Worm (Caenorhabditis elegans) whole organism, L1 larva: Measurements from ENCODE around the gene rol-6.

ENCODE experiments used
- C16A3.4 ChIP-seq: fragments of 150-350 bp; optimal IDR thresholded peaks from 2 replicates; lab custom pipeline; 2014; ENCODE audit warnings: missing biosample characterization, missing genetic modification characterization
- F16B12.6 ChIP-seq: fragments of 150-350 bp; optimal IDR thresholded peaks from 2 replicates; lab custom pipeline; 2014; ENCODE audit warnings: missing biosample characterization, missing genetic modification characterization
- Y116A8C.19 ChIP-seq: sonication (generic microtip); optimal IDR thresholded peaks from 2 replicates; lab custom pipeline; 2016; ENCODE audit warnings: missing compliant biosample characterization, missing genetic modification characterization, borderline replicate concordance
- alr-1 ChIP-seq: fragments of 200-800 bp; sonication (Bioruptor generic); optimal IDR thresholded peaks from 2 replicates; lab custom pipeline; 2018; ENCODE audit warnings: borderline replicate concordance, mild to moderate bottlenecking, missing genetic modification characterization, missing compliant biosample characterization
- ceh-63 ChIP-seq: fragments of 200-800 bp; sonication (Bioruptor generic); optimal IDR thresholded peaks from 2 replicates; lab custom pipeline; 2018; ENCODE audit warnings: mild to moderate bottlenecking, missing genetic modification characterization, missing compliant biosample characterization
- ceh-8 ChIP-seq: fragments of 200-800 bp; sonication (Bioruptor generic); optimal IDR thresholded peaks from 2 replicates; lab custom pipeline; 2018; ENCODE audit warnings: mild to moderate bottlenecking, missing genetic modification characterization, moderate library complexity, missing compliant biosample characterization
- ces-1 ChIP-seq: fragments of 150-350 bp; optimal IDR thresholded peaks from 2 replicates; lab custom pipeline; 2014; ENCODE audit warnings: missing biosample characterization, missing genetic modification reagents, missing genetic modification characterization
- dpl-1 ChIP-seq, 3 experiments: fragments of 150-350 bp in 2 of 3; sonication (generic microtip) in 1 of 3; optimal IDR thresholded peaks; 2 replicates each; lab custom pipeline; 2014 to 2017; ENCODE audit warnings: missing biosample characterization in 3 of 3, missing genetic modification characterization in 3 of 3, missing genetic modification reagents in 3 of 3
- efl-1 ChIP-seq, 4 experiments: fragments of 150-350 bp; optimal IDR thresholded peaks in 3 of 4; peaks in 1 of 4; 1 replicate in 1 of 4; 2 replicates in 3 of 4; lab custom pipeline; 2014; ENCODE audit warnings: missing biosample characterization in 2 of 4, missing genetic modification characterization in 2 of 4, missing genetic modification reagents in 2 of 4
- efl-3 ChIP-seq: fragments of 200-800 bp; sonication (Bioruptor generic); optimal IDR thresholded peaks from 2 replicates; lab custom pipeline; 2018; ENCODE audit warnings: mild to moderate bottlenecking, missing genetic modification characterization, missing compliant biosample characterization
- egl-13 ChIP-seq: sonication (generic microtip); optimal IDR thresholded peaks from 2 replicates; lab custom pipeline; 2016; ENCODE audit warnings: missing genotype, missing genetic modification reagents, missing genetic modification characterization, missing compliant biosample characterization
- elt-3 ChIP-seq, 6 experiments: fragments of 150-350 bp in 1 of 6; sonication (generic microtip); optimal IDR thresholded peaks; 2 replicates each; lab custom pipeline; 2017 to 2018; ENCODE audit warnings: missing biosample characterization in 6 of 6, missing genetic modification characterization in 6 of 6, inconsistent platforms in 1 of 6
- fos-1 ChIP-seq: fragments of 150-350 bp; optimal IDR thresholded peaks from 2 replicates; lab custom pipeline; 2014; ENCODE audit warnings: missing biosample characterization, missing genetic modification characterization
- grh-1 ChIP-seq: fragments of 200-800 bp; sonication (Bioruptor generic); IDR thresholded peaks from 2 replicates; pipeline ENCODE4 v1.3.6; 2022; ENCODE audit warnings: missing genetic modification reagents, missing genetic modification characterization, missing compliant biosample characterization
- hlh-4 ChIP-seq: sonication (generic microtip); optimal IDR thresholded peaks from 2 replicates; lab custom pipeline; 2016; ENCODE audit warnings: mild to moderate bottlenecking, missing genetic modification characterization, missing compliant biosample characterization
- hpl-2 ChIP-seq: fragments of 150-350 bp; optimal IDR thresholded peaks from 2 replicates; lab custom pipeline; 2014; ENCODE audit warnings: missing biosample characterization, missing genetic modification reagents, missing genetic modification characterization
- irx-1 ChIP-seq: sonication (generic microtip); optimal IDR thresholded peaks from 2 replicates; lab custom pipeline; 2016; ENCODE audit warnings: missing genetic modification characterization, missing compliant biosample characterization
- isw-1 ChIP-seq: fragments of 200-800 bp; sonication (Bioruptor generic); IDR thresholded peaks from 2 replicates; pipeline ENCODE4 v1.3.6; 2022; ENCODE audit warnings: missing genetic modification characterization, missing compliant biosample characterization
- jun-1 ChIP-seq: fragments of 150-350 bp; optimal IDR thresholded peaks from 2 replicates; lab custom pipeline; 2014; ENCODE audit warnings: missing biosample characterization, missing genetic modification reagents, missing genetic modification characterization
- lin-13 ChIP-seq: fragments of 150-350 bp; optimal IDR thresholded peaks from 2 replicates; lab custom pipeline; 2014; ENCODE audit warnings: missing biosample characterization, missing genetic modification reagents, missing genetic modification characterization
- lin-14 ChIP-seq: fragments of 200-800 bp; sonication (Bioruptor generic); optimal IDR thresholded peaks from 2 replicates; lab custom pipeline; 2018; ENCODE audit warnings: mild to moderate bottlenecking, missing genetic modification characterization, moderate library complexity, missing compliant biosample characterization
- lin-15B ChIP-seq: fragments of 150-350 bp; sonication (generic microtip); optimal IDR thresholded peaks from 3 replicates; lab custom pipeline; 2014; ENCODE audit warnings: missing biosample characterization, missing genetic modification characterization
- lsy-2 ChIP-seq, 2 experiments: fragments of 150-350 bp; optimal IDR thresholded peaks; 2 replicates each; lab custom pipeline; 2014; ENCODE audit warnings: missing biosample characterization in 2 of 2, missing genetic modification characterization in 2 of 2
- mdl-1 ChIP-seq, 2 experiments: fragments of 150-350 bp; optimal IDR thresholded peaks; 2 replicates each; lab custom pipeline; 2014 to 2017; ENCODE audit warnings: missing biosample characterization in 2 of 2, missing genetic modification characterization in 2 of 2, inconsistent platforms in 1 of 2
- mef-2 ChIP-seq: fragments of 150-350 bp; optimal IDR thresholded peaks from 2 replicates; lab custom pipeline; 2014; ENCODE audit warnings: missing biosample characterization, missing genetic modification characterization
- nhr-11 ChIP-seq: fragments of 150-350 bp; optimal IDR thresholded peaks from 2 replicates; lab custom pipeline; 2014; ENCODE audit warnings: missing biosample characterization, missing genetic modification characterization
- nhr-12 ChIP-seq: sonication (generic microtip); optimal IDR thresholded peaks from 2 replicates; lab custom pipeline; 2017; ENCODE audit warnings: missing biosample characterization, missing genetic modification characterization
- nhr-20 ChIP-seq: sonication (generic microtip); optimal IDR thresholded peaks from 2 replicates; lab custom pipeline; 2016; ENCODE audit warnings: mild to moderate bottlenecking, missing genetic modification characterization, missing compliant biosample characterization
- nhr-47 ChIP-seq: sonication (generic microtip); optimal IDR thresholded peaks from 2 replicates; lab custom pipeline; 2016; ENCODE audit warnings: mild to moderate bottlenecking, missing genetic modification characterization, moderate library complexity, missing compliant biosample characterization
- nhr-77 ChIP-seq: fragments of 150-350 bp; optimal IDR thresholded peaks from 2 replicates; lab custom pipeline; 2014; ENCODE audit warnings: missing biosample characterization, missing genetic modification characterization
- nhr-84 ChIP-seq: sonication (generic microtip); optimal IDR thresholded peaks from 2 replicates; lab custom pipeline; 2017; ENCODE audit warnings: missing biosample characterization, missing genetic modification characterization
- pag-3 ChIP-seq: sonication (generic microtip); optimal IDR thresholded peaks from 2 replicates; lab custom pipeline; 2017; ENCODE audit warnings: missing genetic modification characterization, mild to moderate bottlenecking, missing compliant biosample characterization, antibody characterized with exemption, borderline replicate concordance; ENCODE audit not compliant: insufficient read depth
- pax-3 ChIP-seq: fragments of 200-800 bp; sonication (Bioruptor generic); optimal IDR thresholded peaks from 2 replicates; lab custom pipeline; 2018; ENCODE audit warnings: mild to moderate bottlenecking, missing genetic modification characterization, moderate library complexity, missing compliant biosample characterization
- rnt-1 ChIP-seq: sonication (generic microtip); optimal IDR thresholded peaks from 2 replicates; lab custom pipeline; 2016; ENCODE audit warnings: mild to moderate bottlenecking, missing genetic modification characterization, moderate library complexity, missing compliant biosample characterization
- skn-1 ChIP-seq: fragments of 150-350 bp; optimal IDR thresholded peaks from 2 replicates; lab custom pipeline; 2014; ENCODE audit warnings: missing biosample characterization, missing genetic modification characterization
- sup-37 ChIP-seq: fragments of 200-800 bp; sonication (Bioruptor generic); optimal IDR thresholded peaks from 2 replicates; lab custom pipeline; 2018; ENCODE audit warnings: mild to moderate bottlenecking, missing genetic modification characterization, missing compliant biosample characterization
- tlp-1 ChIP-seq: fragments of 150-350 bp; optimal IDR thresholded peaks from 2 replicates; lab custom pipeline; 2014; ENCODE audit warnings: missing biosample characterization, missing genetic modification characterization
- unc-62 ChIP-seq: fragments of 150-350 bp; optimal IDR thresholded peaks from 2 replicates; lab custom pipeline; 2014; ENCODE audit warnings: missing biosample characterization, missing genetic modification reagents, missing genetic modification characterization
- unc-98 ChIP-seq: fragments of 200-800 bp; sonication (Bioruptor generic); IDR thresholded peaks from 2 replicates; pipeline ENCODE4 v1.3.6; 2022; ENCODE audit warnings: missing genetic modification characterization, missing compliant biosample characterization
- vab-15 ChIP-seq: sonication (generic microtip); optimal IDR thresholded peaks from 2 replicates; lab custom pipeline; 2017; ENCODE audit warnings: missing genotype, mild to moderate bottlenecking, missing genetic modification characterization, missing compliant biosample characterization
- zag-1 ChIP-seq: fragments of 150-350 bp; optimal IDR thresholded peaks from 2 replicates; lab custom pipeline; 2014; ENCODE audit warnings: missing biosample characterization, missing genetic modification characterization
- zip-4 ChIP-seq: fragments of 200-800 bp; sonication (Bioruptor generic); optimal IDR thresholded peaks from 2 replicates; lab custom pipeline; 2018; ENCODE audit warnings: mild to moderate bottlenecking, missing genetic modification characterization, moderate library complexity, missing compliant biosample characterization

Gene rol-6

DNA sequence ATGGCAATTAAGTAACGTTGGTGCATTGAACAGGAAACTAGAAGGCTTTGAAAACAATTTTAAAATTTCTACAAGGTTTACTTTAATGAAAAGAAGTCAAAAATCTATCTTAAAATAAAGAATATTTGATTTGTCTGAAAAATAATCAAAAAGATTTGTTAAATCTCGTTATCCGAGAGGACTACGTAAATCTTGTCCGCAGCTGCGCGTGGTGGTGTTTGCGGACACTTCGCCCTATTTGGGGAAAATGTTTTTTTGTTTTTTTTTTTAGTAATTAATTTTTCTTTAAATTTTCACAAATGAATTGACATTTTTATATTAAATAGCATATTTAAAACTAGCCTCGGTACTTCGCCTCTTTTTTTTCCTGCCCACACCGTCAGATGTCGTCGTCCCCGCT is 48.9 kb upstream of the rol-6 start (continued):
- TF ChIP-seq efl-1 (optimal IDR thresholded peaks at IDR 0.05; lab: Kevin White, UChicago) = peak; percentile 41 to 66
- peak; percentile 59 to 77 for TF ChIP-seq efl-1 (GFP tag; optimal IDR thresholded peaks at IDR 0.05 in 1 of 2; lab: Kevin White, UChicago)
- TF ChIP-seq isw-1 (GFP tag; lab: Robert Waterston, UW) = peak; percentile 37
- no peak for TF ChIP-seq ceh-63 (GFP tag; lab: Kevin White, UChicago)
- no peak for TF ChIP-seq hpl-2
- TF ChIP-seq pax-3 (tag; lab: Kevin White, UChicago) = no peak
- no peak for TF ChIP-seq ces-1 (GFP tag; lab: Kevin White, UChicago)
- TF ChIP-seq lin-14 (GFP tag; lab: Kevin White, UChicago) = peak; percentile 72
- peak; percentile 29 for TF ChIP-seq lin-15B (tag; lab: Kevin White, UChicago)
- no peak for TF ChIP-seq mef-2 (tag; lab: Kevin White, UChicago)
- no peak for TF ChIP-seq nhr-12 (tag; lab: Kevin White, UChicago)
- no peak for TF ChIP-seq alr-1 (tag; lab: Kevin White, UChicago)
- no peak for TF ChIP-seq zag-1
- no peak for TF ChIP-seq fos-1
- no peak for TF ChIP-seq vab-15 (tag; lab: Kevin White, UChicago)
- no peak for TF ChIP-seq Y116A8C.19 (tag; lab: Kevin White, UChicago)
- TF ChIP-seq egl-13 (tag; lab: Kevin White, UChicago) = peak; percentile 21
- TF ChIP-seq nhr-20 (tag; lab: Kevin White, UChicago) = peak; percentile 56
- TF ChIP-seq pag-3 (tag; lab: Kevin White, UChicago) = no peak
- TF ChIP-seq zip-4 (GFP tag; lab: Kevin White, UChicago) = no peak
- TF ChIP-seq irx-1 (tag; lab: Kevin White, UChicago) = peak; percentile 1
- TF ChIP-seq mdl-1 (tag; optimal IDR thresholded peaks at IDR 0.05; lab: Kevin White, UChicago) = no peak
- no peak for TF ChIP-seq unc-98
- peak; percentile 69 to 79 for TF ChIP-seq lsy-2 (tag; optimal IDR thresholded peaks at IDR 0.05; lab: Kevin White, UChicago)
- peak; percentile 74 for TF ChIP-seq rnt-1
- TF ChIP-seq C16A3.4 = peak; percentile 53
- TF ChIP-seq lin-13 (GFP tag; lab: Kevin White, UChicago) = peak; percentile 5
- TF ChIP-seq nhr-47 = no peak
- no peak for TF ChIP-seq jun-1 (tag; lab: Kevin White, UChicago)
- TF ChIP-seq dpl-1 (GFP tag; optimal IDR thresholded peaks at IDR 0.05; lab: Kevin White, UChicago) = peak; percentile 33 to 58 (median 50)
- no peak for TF ChIP-seq tlp-1 (tag; lab: Kevin White, UChicago)
- TF ChIP-seq hlh-4 (tag; lab: Kevin White, UChicago) = no peak
- no peak for TF ChIP-seq nhr-77 (tag; lab: Kevin White, UChicago)
- no peak for TF ChIP-seq grh-1 (GFP tag; lab: Robert Waterston, UW)
- no peak for TF ChIP-seq skn-1 (tag; lab: Kevin White, UChicago)
- no peak for TF ChIP-seq sup-37 (GFP tag; lab: Kevin White, UChicago)
- TF ChIP-seq F16B12.6 = peak; percentile 90
- no peak for TF ChIP-seq nhr-11

DNA sequence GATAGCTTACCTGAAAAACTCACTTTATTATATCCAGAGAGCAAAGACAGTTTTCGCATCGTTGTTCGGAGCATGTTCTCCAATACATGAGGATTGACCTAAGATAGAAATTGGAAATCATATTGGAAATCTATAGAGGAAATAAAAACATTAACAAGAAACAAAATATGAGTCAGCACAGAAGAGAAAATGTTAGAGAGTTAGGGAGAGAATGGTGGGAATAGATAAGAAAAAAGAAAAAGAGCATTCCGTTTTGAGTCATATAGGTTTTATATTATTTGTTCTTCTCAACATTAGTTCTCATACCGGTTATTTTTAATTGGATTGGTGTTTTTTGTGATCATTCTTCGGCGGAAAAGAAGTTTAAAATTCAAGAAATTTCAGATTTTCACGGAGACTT is 48.0 kb upstream of the rol-6 start, which contains the start of gene hgap-2:
TSS of gene hgap-2 (minus strand) at position 101 of the 400 bp plus-strand sequence.
- TF ChIP-seq efl-3 (GFP tag; lab: Kevin White, UChicago) (no peak), efl-1 (optimal IDR thresholded peaks at IDR 0.05; lab: Kevin White, UChicago) (no peak), efl-1 (GFP tag; optimal IDR thresholded peaks at IDR 0.05 in 1 of 2; lab: Kevin White, UChicago) (no peak), unc-62 (GFP tag; lab: Kevin White, UChicago) (no peak)

DNA sequence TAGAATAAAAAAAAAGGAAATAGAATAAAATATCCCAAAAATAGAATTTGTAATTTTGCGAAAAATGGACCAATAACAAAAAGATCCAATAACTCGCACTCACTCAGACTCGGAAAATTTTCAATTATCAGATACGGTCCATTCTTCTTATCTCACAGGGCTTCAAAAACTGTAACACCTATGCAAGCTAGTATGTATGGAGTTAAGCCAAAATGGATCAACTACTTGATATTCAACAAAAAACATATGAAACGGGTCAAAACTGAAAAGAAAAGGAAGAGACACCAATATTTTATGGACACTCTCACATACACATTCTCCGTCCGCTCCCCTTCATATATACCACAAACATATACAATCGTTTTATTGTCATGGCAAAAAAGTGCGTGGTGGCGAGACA is 47.2 kb upstream of the rol-6 start, which contains the start of gene C34C6.9:
TSS of gene C34C6.9 (plus strand) at position 301 of the 400 bp plus-strand sequence.
- TF ChIP-seq nhr-47 = no peak
- no peak for TF ChIP-seq nhr-84 (tag; lab: Kevin White, UChicago)
- TF ChIP-seq elt-3 (tag; optimal IDR thresholded peaks at IDR 0.05; lab: Kevin White, UChicago) = no peak
- no peak for TF ChIP-seq grh-1 (GFP tag; lab: Robert Waterston, UW)
- TF ChIP-seq ceh-8 (GFP tag; lab: Kevin White, UChicago) = no peak
- no peak for TF ChIP-seq lin-15B (tag; lab: Kevin White, UChicago)
- TF ChIP-seq, all 84 proteins: peak for 0
